Worm (Caenorhabditis elegans) whole organism, late embryonic: ENCODE measurements around the gene Y13C8A.1.
A peak's percentile ranks its signal among the peaks of the same experiment; 100 is the strongest.

Experiments
- C08G9.2 ChIP-seq: sonication (generic microtip); optimal IDR thresholded peaks from 2 replicates; lab custom pipeline; 2016; ENCODE audit warnings: mild to moderate bottlenecking, missing genetic modification characterization, moderate library complexity, missing compliant biosample characterization
- C38D4.7 ChIP-seq: fragments of 200-800 bp; sonication (Bioruptor generic); optimal IDR thresholded peaks from 2 replicates; lab custom pipeline; 2018; ENCODE audit warnings: mild to moderate bottlenecking, missing genetic modification characterization, moderate library complexity, missing compliant biosample characterization
- K02D7.2 ChIP-seq: sonication (generic microtip); optimal IDR thresholded peaks from 2 replicates; lab custom pipeline; 2017; ENCODE audit warnings: mild to moderate bottlenecking, missing genetic modification characterization, missing compliant biosample characterization
- K09A11.1 ChIP-seq: sonication (generic microtip); optimal IDR thresholded peaks from 2 replicates; lab custom pipeline; 2017; ENCODE audit warnings: antibody characterized with exemption, mild to moderate bottlenecking, missing genetic modification characterization, missing compliant biosample characterization; ENCODE audit not compliant: insufficient read depth
- T23F11.4 ChIP-seq: fragments of 200-800 bp; sonication (Bioruptor generic); optimal IDR thresholded peaks from 2 replicates; lab custom pipeline; 2018; ENCODE audit warnings: mild to moderate bottlenecking, missing genetic modification characterization, missing compliant biosample characterization
- Y22D7AL.16 ChIP-seq: sonication (generic microtip); optimal IDR thresholded peaks from 2 replicates; lab custom pipeline; 2016; ENCODE audit warnings: missing genetic modification characterization, missing compliant biosample characterization
- ahr-1 ChIP-seq: sonication (generic microtip); optimal IDR thresholded peaks from 2 replicates; lab custom pipeline; 2016; ENCODE audit warnings: missing genetic modification characterization, missing compliant biosample characterization
- ceh-14 ChIP-seq: sonication (generic microtip); optimal IDR thresholded peaks from 2 replicates; lab custom pipeline; 2016; ENCODE audit warnings: missing genotype, missing genetic modification characterization, missing compliant biosample characterization
- ceh-2 ChIP-seq: sonication (generic microtip); optimal IDR thresholded peaks from 2 replicates; lab custom pipeline; 2016; ENCODE audit warnings: missing genotype, missing genetic modification characterization, missing compliant biosample characterization
- ceh-24 ChIP-seq: sonication (generic microtip); optimal IDR thresholded peaks from 2 replicates; lab custom pipeline; 2016; ENCODE audit warnings: mild to moderate bottlenecking, missing genetic modification characterization, missing compliant biosample characterization
- ceh-30 ChIP-seq: fragments of 150-350 bp; optimal IDR thresholded peaks from 2 replicates; lab custom pipeline; 2014; ENCODE audit warnings: missing biosample characterization, missing genetic modification characterization
- ceh-6 ChIP-seq: fragments of 200-800 bp; sonication (Bioruptor generic); optimal IDR thresholded peaks from 2 replicates; lab custom pipeline; 2018; ENCODE audit warnings: mild to moderate bottlenecking, missing genetic modification characterization, missing compliant biosample characterization
- elt-2 ChIP-seq: sonication (generic microtip); optimal IDR thresholded peaks from 2 replicates; lab custom pipeline; 2016; ENCODE audit warnings: missing genetic modification reagents, missing genetic modification characterization, missing compliant biosample characterization
- elt-4 ChIP-seq: sonication (generic microtip); optimal IDR thresholded peaks from 2 replicates; lab custom pipeline; 2016; ENCODE audit warnings: missing genetic modification characterization, missing compliant biosample characterization
- ets-4 ChIP-seq: sonication (generic microtip); optimal IDR thresholded peaks from 2 replicates; lab custom pipeline; 2016; ENCODE audit warnings: missing genetic modification characterization, missing compliant biosample characterization
- hlh-13 ChIP-seq: fragments of 200-800 bp; sonication (Bioruptor generic); optimal IDR thresholded peaks from 2 replicates; lab custom pipeline; 2018; ENCODE audit warnings: mild to moderate bottlenecking, missing genetic modification characterization, missing compliant biosample characterization
- hlh-15 ChIP-seq: sonication (generic microtip); optimal IDR thresholded peaks from 2 replicates; lab custom pipeline; 2016; ENCODE audit warnings: missing genetic modification characterization, missing compliant biosample characterization
- hlh-30 ChIP-seq: sonication (generic microtip); optimal IDR thresholded peaks from 2 replicates; lab custom pipeline; 2017; ENCODE audit warnings: antibody characterized with exemption, missing genetic modification characterization, missing compliant biosample characterization; ENCODE audit not compliant: insufficient read depth
- hlh-8 ChIP-seq: sonication (generic microtip); optimal IDR thresholded peaks from 2 replicates; lab custom pipeline; 2016; ENCODE audit warnings: missing genotype, missing genetic modification characterization, missing compliant biosample characterization
- lim-6 ChIP-seq: sonication (generic microtip); optimal IDR thresholded peaks from 2 replicates; lab custom pipeline; 2016; ENCODE audit warnings: missing genetic modification characterization, missing compliant biosample characterization
- madf-2 ChIP-seq: sonication (generic microtip); optimal IDR thresholded peaks from 2 replicates; lab custom pipeline; 2017; ENCODE audit warnings: missing genetic modification characterization, missing compliant biosample characterization
- nhr-11 ChIP-seq: fragments of 150-350 bp; optimal IDR thresholded peaks from 2 replicates; lab custom pipeline; 2014; ENCODE audit warnings: missing biosample characterization, missing genetic modification characterization
- nhr-232 ChIP-seq: sonication (generic microtip); optimal IDR thresholded peaks from 2 replicates; lab custom pipeline; 2016; ENCODE audit warnings: missing genetic modification characterization, missing compliant biosample characterization
- odd-2 ChIP-seq: sonication (generic microtip); optimal IDR thresholded peaks from 2 replicates; lab custom pipeline; 2017; ENCODE audit warnings: antibody characterized with exemption, mild to moderate bottlenecking, missing genetic modification characterization, missing compliant biosample characterization
- pat-9 ChIP-seq: fragments of 200-800 bp; sonication (Bioruptor generic); optimal IDR thresholded peaks from 2 replicates; lab custom pipeline; 2018; ENCODE audit warnings: mild to moderate bottlenecking, missing genetic modification characterization, moderate library complexity, missing compliant biosample characterization
- pax-1 ChIP-seq: fragments of 150-350 bp; optimal IDR thresholded peaks from 2 replicates; lab custom pipeline; 2014; ENCODE audit warnings: missing biosample characterization, missing genetic modification characterization
- pha-2 ChIP-seq: sonication (generic microtip); optimal IDR thresholded peaks from 2 replicates; lab custom pipeline; 2017; ENCODE audit warnings: mild to moderate bottlenecking, missing genetic modification characterization, missing compliant biosample characterization
- pha-4 ChIP-seq: fragments of 150-350 bp; optimal IDR thresholded peaks from 2 replicates; lab custom pipeline; 2018; ENCODE audit warnings: missing biosample characterization, missing genetic modification reagents, missing genetic modification characterization
- sdc-2 ChIP-seq: sonication (generic microtip); optimal IDR thresholded peaks from 2 replicates; lab custom pipeline; 2016; ENCODE audit warnings: missing genotype, missing genetic modification characterization, missing compliant biosample characterization
- tbx-2 ChIP-seq: sonication (generic microtip); optimal IDR thresholded peaks from 2 replicates; lab custom pipeline; 2016; ENCODE audit warnings: missing genetic modification characterization, missing compliant biosample characterization
- tbx-7 ChIP-seq: sonication (generic microtip); optimal IDR thresholded peaks from 2 replicates; lab custom pipeline; 2016; ENCODE audit warnings: missing genotype, missing genetic modification characterization, missing compliant biosample characterization
- ttx-3 ChIP-seq: sonication (generic microtip); optimal IDR thresholded peaks from 2 replicates; lab custom pipeline; 2016; ENCODE audit warnings: missing genetic modification reagents, missing genetic modification characterization, missing compliant biosample characterization
- unc-3 ChIP-seq, 2 experiments: fragments of 200-800 bp in 1 of 2; sonication (Bioruptor generic) in 1 of 2; sonication (generic microtip) in 1 of 2; conservative IDR thresholded peaks in 1 of 2; optimal IDR thresholded peaks in 1 of 2; 2 replicates each; pipeline versions ENCODE4 v1.3.6 to Lab custom; 2016 to 2022; ENCODE audit warnings: missing compliant biosample characterization in 2 of 2, missing genetic modification characterization in 2 of 2, missing genetic modification reagents in 1 of 2
- unc-55 ChIP-seq: sonication (generic microtip); optimal IDR thresholded peaks from 2 replicates; lab custom pipeline; 2017; ENCODE audit warnings: missing biosample characterization, missing genetic modification reagents, missing genetic modification characterization
- zip-5 ChIP-seq: sonication (generic microtip); optimal IDR thresholded peaks from 2 replicates; lab custom pipeline; 2016; ENCODE audit warnings: missing genetic modification characterization, missing compliant biosample characterization

The Y13C8A.1 gene

ce11 chrX:16844924-16845323 is 38.6 kb upstream of the Y13C8A.1 start, which contains the start of gene F41G4.8:
F41G4.8 (minus strand) TSS chrX:16845024.
- no peak for TF ChIP-seq pha-2 (tag; lab: Kevin White, UChicago)
- TF ChIP-seq C38D4.7 (GFP tag; lab: Kevin White, UChicago), result no peak
- TF ChIP-seq ceh-2 (tag; lab: Kevin White, UChicago), result no peak
- no peak for TF ChIP-seq unc-3 (GFP tag; conservative IDR thresholded peaks at IDR 0.05; lab: Robert Waterston, UW)
- no peak for TF ChIP-seq unc-3 (tag; optimal IDR thresholded peaks at IDR 0.05; lab: Kevin White, UChicago)
- TF ChIP-seq unc-55 (GFP tag; lab: Kevin White, UChicago), result no peak
- no peak for TF ChIP-seq C08G9.2 (tag; lab: Kevin White, UChicago)
- TF ChIP-seq ahr-1, result no peak
- TF ChIP-seq elt-4, result no peak
- no peak for TF ChIP-seq odd-2 (tag; lab: Kevin White, UChicago)
- TF ChIP-seq hlh-15 (tag; lab: Kevin White, UChicago), result no peak
- no peak for TF ChIP-seq pat-9
- no peak for TF ChIP-seq K09A11.1 (tag; lab: Kevin White, UChicago)
- TF ChIP-seq hlh-13, result no peak
- TF ChIP-seq zip-5 (tag; lab: Kevin White, UChicago), result no peak
- TF ChIP-seq ceh-30 (tag; lab: Kevin White, UChicago), result no peak
- no peak for TF ChIP-seq tbx-7
- TF ChIP-seq hlh-30 (tag; lab: Kevin White, UChicago), result no peak
- TF ChIP-seq ttx-3 (tag; lab: Kevin White, UChicago), result no peak
- TF ChIP-seq hlh-8, result no peak
- no peak for TF ChIP-seq Y22D7AL.16

- TF ChIP-seq nhr-232 (no peak), lim-6 (tag; lab: Kevin White, UChicago) (no peak), elt-2 (tag; lab: Kevin White, UChicago) (peak; percentile 60), ets-4 (tag; lab: Kevin White, UChicago) (no peak)
Measured at ce11 chrX:16859956-16860446, 23.5 kb upstream of the Y13C8A.1 start, which contains the start of gene T20F7.3. T20F7.3 (plus strand) TSS chrX:16860396.

ce11 chrX:16863320-16863719 is 20.2 kb upstream of the Y13C8A.1 start:
- no peak for TF ChIP-seq K02D7.2
- TF ChIP-seq sdc-2 (tag; lab: Kevin White, UChicago), result no peak
- TF ChIP-seq unc-55 (GFP tag; lab: Kevin White, UChicago), result no peak
- no peak for TF ChIP-seq Y22D7AL.16
- no peak for TF ChIP-seq lim-6 (tag; lab: Kevin White, UChicago)
- no peak for TF ChIP-seq tbx-2 (tag; lab: Kevin White, UChicago)
- TF ChIP-seq hlh-8, result no peak
- TF ChIP-seq ceh-24 (tag; lab: Kevin White, UChicago), result no peak
- no peak for TF ChIP-seq hlh-15 (tag; lab: Kevin White, UChicago)
- TF ChIP-seq nhr-11 (tag; lab: Kevin White, UChicago), result no peak
- no peak for TF ChIP-seq madf-2
- TF ChIP-seq T23F11.4 (GFP tag; lab: Kevin White, UChicago), result no peak

- peak; percentile 67 for TF ChIP-seq elt-2 (tag; lab: Kevin White, UChicago)
- TF ChIP-seq ceh-14 (tag; lab: Kevin White, UChicago), result no peak
- no peak for TF ChIP-seq pax-1 (tag; lab: Kevin White, UChicago)
Measured at ce11 chrX:16865016-16865415, 18.5 kb upstream of the Y13C8A.1 start.

ce11 chrX:16865675-16866074 is 17.9 kb upstream of the Y13C8A.1 start:
- TF ChIP-seq ceh-6 (no peak), pha-2 (tag; lab: Kevin White, UChicago) (no peak), pha-4 (tag; lab: Kevin White, UChicago) (no peak), pat-9 (no peak)
